Fruit fly (Drosophila melanogaster) Kc167 (cell line): ENCODE data around the gene Ser.

Source experiments
- Myc ChIP-seq: fragments of >200 bp; optimal IDR thresholded peaks from 2 replicates; lab custom pipeline; 2017; ENCODE audit warnings: missing external identifiers
- Sin3A ChIP-seq: fragments of >200 bp; optimal IDR thresholded peaks from 2 replicates; lab custom pipeline; 2018; ENCODE audit warnings: missing external identifiers
- h ChIP-seq: fragments of >200 bp; optimal IDR thresholded peaks from 3 replicates; lab custom pipeline; 2018; ENCODE audit warnings: missing external identifiers
- insv ChIP-seq: fragments of >200 bp; optimal IDR thresholded peaks from 3 replicates; lab custom pipeline; 2018; ENCODE audit warnings: missing external identifiers
- psq ChIP-seq: fragments of >200 bp; optimal IDR thresholded peaks from 2 replicates; lab custom pipeline; 2017; ENCODE audit warnings: missing external identifiers
- ttk ChIP-seq: sonication (Bioruptor generic); optimal IDR thresholded peaks from 2 replicates; lab custom pipeline; 2017; ENCODE audit warnings: missing external identifiers

Ser gene

DNA sequence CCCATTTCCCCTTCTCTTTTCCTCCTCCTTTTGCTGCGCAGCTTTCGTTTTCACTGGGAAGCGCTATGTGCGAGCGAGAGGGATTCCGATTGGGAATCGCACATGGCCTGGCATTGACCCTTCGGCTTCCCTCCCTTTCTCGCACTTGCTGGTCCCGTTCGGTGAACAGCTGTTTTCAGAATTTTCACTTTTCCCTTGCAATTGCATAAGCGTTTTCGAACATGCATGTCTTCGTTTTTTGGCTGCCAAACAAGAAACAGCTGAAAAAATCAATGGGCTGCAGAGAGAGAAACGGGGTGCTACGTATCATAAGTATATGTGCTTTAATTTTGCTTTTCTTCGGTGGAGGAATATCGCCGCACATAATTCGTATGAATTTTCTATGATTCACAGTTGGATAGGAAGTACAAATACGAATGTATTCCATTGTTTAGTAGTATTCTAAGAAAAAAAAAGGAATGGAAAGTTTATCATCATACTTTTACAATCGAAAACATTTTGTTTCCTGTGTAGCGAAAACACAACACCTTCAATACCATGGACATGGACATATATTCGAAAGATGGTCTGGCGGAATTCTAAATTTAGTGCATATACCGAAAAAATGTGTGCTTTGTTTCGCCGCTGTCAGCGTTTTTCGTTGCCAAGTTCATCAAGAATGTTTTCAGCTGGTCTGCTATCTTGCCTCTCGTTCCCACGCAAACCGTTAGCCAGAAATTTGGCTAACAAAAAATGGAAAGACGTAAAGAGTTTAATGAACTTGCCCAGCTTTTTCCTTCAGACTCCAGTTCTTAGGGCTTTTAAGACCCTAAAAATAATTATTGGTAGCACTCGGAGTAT, 41.7 kb downstream of the Ser start:
- TF ChIP-seq insv (lab: Kevin White, UChicago) (no peak), psq (lab: Kevin White, UChicago) (no peak), ttk (lab: Kevin White, UChicago) (no peak), Sin3A (lab: Kevin White, UChicago) (no peak), h (lab: Kevin White, UChicago) (no peak), Myc (lab: Kevin White, UChicago) (no peak)

DNA sequence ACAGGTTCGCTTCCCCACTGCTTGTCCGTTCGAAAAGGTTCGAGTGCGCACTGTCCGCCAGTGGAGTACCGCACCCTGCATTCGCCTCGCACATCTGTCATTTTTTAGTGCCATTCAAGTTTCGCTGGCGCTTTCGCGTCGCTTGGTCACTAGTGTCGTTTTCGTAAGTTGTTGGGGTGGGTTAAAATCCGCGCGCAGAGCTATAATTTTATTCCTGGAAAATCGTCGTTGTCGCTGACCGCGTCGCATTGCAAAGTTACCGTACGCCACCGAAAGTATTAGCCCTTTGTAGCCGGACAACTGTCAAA, 42.6 kb downstream of the Ser start, which contains the start of gene Men-b:
Men-b (plus strand) TSS at position 147 of the 308 bp plus-strand sequence.
- no peak for TF ChIP-seq h (lab: Kevin White, UChicago)

- TF ChIP-seq Sin3A (lab: Kevin White, UChicago) = no peak
- TF ChIP-seq ttk (lab: Kevin White, UChicago) = no peak
- no peak for TF ChIP-seq Myc (lab: Kevin White, UChicago)
- TF ChIP-seq insv (lab: Kevin White, UChicago) = no peak
- no peak for TF ChIP-seq h (lab: Kevin White, UChicago)
- no peak for TF ChIP-seq psq (lab: Kevin White, UChicago)
Measured at dm6 chr3R:27150685-27151515, 43.2 kb downstream of the Ser start, which contains the start of gene CG6051. TSS of gene CG6051 (minus strand) at chr3R:27151069.

- TF ChIP-seq h (lab: Kevin White, UChicago) (no peak), Myc (lab: Kevin White, UChicago) (no peak), psq (lab: Kevin White, UChicago) (no peak), ttk (lab: Kevin White, UChicago) (no peak), Sin3A (lab: Kevin White, UChicago) (no peak), insv (lab: Kevin White, UChicago) (no peak)
Measured at dm6 chr3R:27149884-27150676, 44.0 kb downstream of the Ser start.

DNA sequence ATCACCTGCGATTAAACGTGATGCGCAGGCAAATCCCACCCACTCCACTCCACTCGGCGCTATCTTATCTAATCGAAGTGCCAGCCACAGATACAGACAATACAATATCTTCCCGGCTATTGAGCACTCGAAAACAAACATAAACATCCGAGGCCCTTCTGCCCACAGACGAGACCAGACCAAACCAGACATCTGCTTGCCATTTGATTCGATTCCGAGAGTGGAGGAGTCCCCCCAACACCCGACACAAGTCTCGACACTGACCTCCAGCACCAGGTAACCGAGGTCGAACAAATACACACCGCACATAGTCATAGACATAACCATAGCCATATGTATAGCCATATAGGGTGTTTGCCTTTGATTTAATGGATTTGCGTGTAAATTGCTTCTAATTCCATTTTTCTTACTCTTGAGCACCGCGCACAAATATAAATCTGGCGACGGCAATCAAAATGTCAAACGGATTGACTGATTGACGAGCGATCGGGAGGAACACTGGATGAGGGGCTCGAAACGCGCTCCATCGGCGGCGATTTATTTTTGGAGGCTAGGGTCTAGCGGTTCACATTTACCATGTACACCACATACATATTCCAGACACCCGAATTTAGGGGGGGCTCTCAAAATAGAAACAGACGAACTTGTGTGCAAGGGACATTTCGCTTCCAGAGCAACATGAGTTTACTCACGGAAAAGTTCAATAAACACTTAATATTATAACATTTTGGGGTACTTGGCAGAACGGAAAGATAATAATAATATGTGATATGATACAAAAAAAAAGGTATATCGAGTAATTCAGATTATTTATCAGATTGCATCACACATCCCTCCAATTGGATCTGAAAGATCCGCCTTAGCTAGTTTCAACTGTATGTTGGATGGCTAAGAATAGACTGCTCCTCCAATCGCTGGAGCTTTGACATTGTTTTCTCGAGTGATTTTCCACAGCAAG, 45.0 kb downstream of the Ser start:
- TF ChIP-seq Sin3A (lab: Kevin White, UChicago) (no peak), h (lab: Kevin White, UChicago) (no peak), Myc (lab: Kevin White, UChicago) (no peak), psq (lab: Kevin White, UChicago) (no peak), insv (lab: Kevin White, UChicago) (no peak), ttk (lab: Kevin White, UChicago) (no peak)

- TF ChIP-seq insv (lab: Kevin White, UChicago) (no peak), ttk (lab: Kevin White, UChicago) (no peak), Sin3A (lab: Kevin White, UChicago) (no peak), psq (lab: Kevin White, UChicago) (no peak), h (lab: Kevin White, UChicago) (no peak), Myc (lab: Kevin White, UChicago) (no peak)
Measured at dm6 chr3R:27139963-27140362, 54.1 kb downstream of the Ser start.

DNA sequence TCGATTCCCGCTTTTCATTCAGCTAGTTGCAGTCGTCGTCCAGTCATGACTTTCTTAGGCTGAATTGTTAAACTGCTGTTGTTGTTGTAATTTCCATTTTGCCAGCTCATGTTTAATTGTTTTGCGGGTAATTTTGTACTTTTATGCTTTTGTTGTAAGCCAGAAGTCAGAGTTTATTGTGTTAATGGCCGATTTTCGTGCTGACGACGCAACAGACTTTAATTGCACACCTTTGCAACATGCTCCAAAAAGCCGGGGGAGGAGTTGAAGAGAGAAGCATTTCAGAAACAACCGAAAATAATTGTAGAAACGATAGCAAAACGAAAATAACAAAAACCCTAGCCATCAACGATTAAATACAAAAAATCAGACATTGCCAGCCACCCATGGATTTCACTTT, 55.4 kb downstream of the Ser start:
- no peak for TF ChIP-seq psq (lab: Kevin White, UChicago)
- TF ChIP-seq insv (lab: Kevin White, UChicago) = no peak
- no peak for TF ChIP-seq Sin3A (lab: Kevin White, UChicago)
- no peak for TF ChIP-seq Myc (lab: Kevin White, UChicago)
- no peak for TF ChIP-seq h (lab: Kevin White, UChicago)
- no peak for TF ChIP-seq ttk (lab: Kevin White, UChicago)

DNA sequence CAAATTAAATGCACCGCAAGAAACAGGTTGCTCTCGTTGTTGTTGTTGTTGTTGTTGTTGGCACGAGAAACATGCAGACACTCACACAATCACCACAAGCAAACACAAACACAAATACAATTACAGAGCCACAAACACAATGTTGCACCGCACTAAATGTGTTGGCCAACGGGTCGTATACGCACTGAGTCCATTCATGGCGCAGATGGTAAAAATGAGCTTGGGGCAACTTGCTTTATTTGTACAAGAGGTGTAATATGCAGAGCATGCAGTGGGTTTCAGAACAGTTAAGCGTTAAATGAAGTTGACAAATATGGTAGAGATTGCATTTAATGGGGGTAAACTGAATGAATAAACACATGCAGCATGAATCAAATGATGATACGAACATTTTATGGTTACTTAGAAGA, 56.1 kb downstream of the Ser start:
- TF ChIP-seq insv (lab: Kevin White, UChicago) (no peak), Sin3A (lab: Kevin White, UChicago) (no peak)

DNA sequence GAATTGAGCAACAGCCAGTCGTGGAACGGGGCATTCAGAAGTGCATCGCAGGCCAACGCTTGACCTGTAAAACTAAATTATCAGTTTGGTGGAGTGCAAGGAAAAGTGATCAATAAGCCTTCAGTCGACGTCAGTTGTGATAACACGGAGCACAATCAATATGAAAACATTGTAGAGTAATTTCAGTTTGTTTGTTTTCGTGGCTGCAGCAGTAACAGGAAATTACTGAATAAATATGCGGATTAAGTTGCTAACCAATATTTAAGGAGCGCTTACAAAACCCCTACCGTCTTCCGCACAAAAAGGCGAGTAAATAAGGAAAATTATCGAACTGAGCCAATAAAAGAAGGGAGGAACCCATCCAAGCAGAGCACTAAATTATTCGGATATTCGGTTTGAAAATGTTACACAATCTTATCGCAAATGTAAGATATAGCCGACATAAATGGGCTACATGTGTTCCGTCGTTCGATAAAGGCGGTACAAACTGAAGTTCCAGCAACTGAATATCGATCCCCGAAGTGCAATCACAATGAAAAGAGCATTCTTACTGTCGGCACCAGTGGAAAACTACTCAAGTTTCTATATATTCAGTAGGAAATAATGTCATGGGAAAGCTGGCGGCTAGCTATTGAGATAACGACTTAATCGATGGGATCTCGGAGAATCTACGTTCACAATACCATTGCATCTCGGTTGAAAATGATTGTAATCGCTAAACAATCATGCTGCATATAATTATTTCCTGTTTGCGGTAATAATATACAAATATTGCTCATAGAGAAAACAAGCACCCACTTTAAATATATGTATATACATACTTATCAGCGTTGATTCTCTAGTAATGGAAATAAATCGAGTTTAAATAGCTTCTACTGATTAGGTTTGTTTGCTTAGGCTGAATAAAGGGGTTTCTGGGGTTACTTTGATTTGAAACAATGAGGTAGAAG, 58.1 kb downstream of the Ser start:
- TF ChIP-seq h (lab: Kevin White, UChicago) (no peak), insv (lab: Kevin White, UChicago) (no peak), Myc (lab: Kevin White, UChicago) (no peak), Sin3A (lab: Kevin White, UChicago) (no peak), psq (lab: Kevin White, UChicago) (no peak), ttk (lab: Kevin White, UChicago) (no peak)
